Worm (Caenorhabditis elegans) whole organism, L1 larva: ENCODE measurements around the gene R02F2.8.

Experiments used
- ama-1 ChIP-seq: fragments of 150-350 bp; optimal IDR thresholded peaks from 2 replicates; lab custom pipeline; 2014
- fkh-4 ChIP-seq: sonication (generic microtip); optimal IDR thresholded peaks from 2 replicates; lab custom pipeline; 2016; ENCODE audit warnings: missing compliant biosample characterization, missing genetic modification characterization, borderline replicate concordance
- skn-1 ChIP-seq: fragments of 150-350 bp; optimal IDR thresholded peaks from 2 replicates; lab custom pipeline; 2014; ENCODE audit warnings: missing biosample characterization, missing genetic modification characterization

DNA sequence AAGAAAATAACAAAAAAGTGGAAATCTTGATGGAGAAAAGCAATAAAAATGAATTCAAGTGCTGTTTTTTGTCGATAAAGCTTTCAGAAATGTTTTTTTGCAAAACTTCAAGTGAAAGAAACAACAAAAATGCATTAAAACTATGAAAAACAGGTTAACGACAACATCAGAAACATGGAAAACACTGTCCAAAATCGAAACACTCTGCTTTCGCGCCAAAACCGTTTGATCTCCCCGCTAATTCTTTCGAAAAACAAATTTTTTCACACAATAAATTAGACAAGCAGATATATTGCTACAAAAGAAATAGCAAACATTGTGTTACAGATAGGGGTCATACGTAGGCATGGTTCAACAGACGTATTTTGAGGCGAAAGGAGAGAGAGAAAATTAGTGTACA lies 46.7 kb upstream of the R02F2.8 start:
- no peak for TF ChIP-seq skn-1 (tag; lab: Kevin White, UChicago)
- no peak for TF ChIP-seq ama-1 (lab: Kevin White, UChicago)
- TF ChIP-seq fkh-4 = no peak
